Worm (Caenorhabditis elegans) whole organism, mixed stage, embryonic: ENCODE measurements around the gene M28.8.

ENCODE experiments used
- M03D4.4 ChIP-seq: sonication (generic microtip); optimal IDR thresholded peaks from 2 replicates; lab custom pipeline; 2017; ENCODE audit warnings: mild to moderate bottlenecking, missing genetic modification characterization, missing compliant biosample characterization
- bed-3 ChIP-seq: fragments of 200-800 bp; sonication (Bioruptor generic); optimal IDR thresholded peaks from 3 replicates; lab custom pipeline; 2018; ENCODE audit warnings: mild to moderate bottlenecking, missing genetic modification characterization, moderate library complexity, missing compliant biosample characterization
- blmp-1 ChIP-seq: fragments of 150-350 bp; optimal IDR thresholded peaks from 2 replicates; lab custom pipeline; 2014; ENCODE audit warnings: missing biosample characterization, missing genetic modification characterization
- ceh-43 ChIP-seq: fragments of 200-800 bp; sonication (Bioruptor generic); optimal IDR thresholded peaks from 2 replicates; lab custom pipeline; 2018; ENCODE audit warnings: mild to moderate bottlenecking, missing genetic modification characterization, moderate library complexity, missing compliant biosample characterization
- ces-1 ChIP-seq: fragments of 150-350 bp; optimal IDR thresholded peaks from 2 replicates; lab custom pipeline; 2014; ENCODE audit warnings: missing biosample characterization, missing genetic modification reagents, missing genetic modification characterization
- cnd-1 ChIP-seq: fragments of 200-800 bp; sonication (Bioruptor generic); optimal IDR thresholded peaks from 2 replicates; lab custom pipeline; 2018; ENCODE audit warnings: mild to moderate bottlenecking, missing genetic modification characterization, missing compliant biosample characterization
- elt-1 ChIP-seq: sonication (generic microtip); optimal IDR thresholded peaks from 2 replicates; lab custom pipeline; 2017; ENCODE audit warnings: missing genetic modification characterization, mild to moderate bottlenecking, missing compliant biosample characterization, antibody characterized with exemption, moderate library complexity, borderline replicate concordance; ENCODE audit not compliant: insufficient read depth
- elt-3 ChIP-seq: fragments of 150-350 bp; optimal IDR thresholded peaks from 2 replicates; lab custom pipeline; 2014; ENCODE audit warnings: missing biosample characterization, missing genetic modification characterization
- flh-1 ChIP-seq: fragments of 200-800 bp; sonication (Bioruptor generic); optimal IDR thresholded peaks from 2 replicates; lab custom pipeline; 2018; ENCODE audit warnings: mild to moderate bottlenecking, missing genetic modification characterization, moderate library complexity, missing compliant biosample characterization
- ham-2 ChIP-seq: fragments of 200-800 bp; sonication (Bioruptor generic); optimal IDR thresholded peaks from 2 replicates; lab custom pipeline; 2018; ENCODE audit warnings: mild to moderate bottlenecking, missing genetic modification characterization, missing compliant biosample characterization
- hlh-1 ChIP-seq: fragments of 150-350 bp; optimal IDR thresholded peaks from 2 replicates; lab custom pipeline; 2014; ENCODE audit warnings: missing biosample characterization, missing genetic modification reagents, missing genetic modification characterization
- lsy-2 ChIP-seq: fragments of 150-350 bp; optimal IDR thresholded peaks from 2 replicates; lab custom pipeline; 2014; ENCODE audit warnings: missing biosample characterization, missing genetic modification characterization
- mab-5 ChIP-seq: fragments of 150-350 bp; optimal IDR thresholded peaks from 2 replicates; lab custom pipeline; 2014; ENCODE audit warnings: missing biosample characterization, missing genetic modification characterization
- mep-1 ChIP-seq: fragments of 150-350 bp; optimal IDR thresholded peaks from 2 replicates; lab custom pipeline; 2017; ENCODE audit warnings: missing biosample characterization, missing genetic modification reagents, missing genetic modification characterization, inconsistent platforms
- mls-2 ChIP-seq: sonication (generic microtip); optimal IDR thresholded peaks from 2 replicates; lab custom pipeline; 2016; ENCODE audit warnings: mild to moderate bottlenecking, missing genetic modification characterization, moderate library complexity, missing compliant biosample characterization
- nhr-12 ChIP-seq: fragments of 150-350 bp; optimal IDR thresholded peaks from 2 replicates; lab custom pipeline; 2014; ENCODE audit warnings: missing biosample characterization, missing genetic modification characterization
- nhr-2 ChIP-seq: fragments of 150-350 bp; optimal IDR thresholded peaks from 2 replicates; lab custom pipeline; 2014; ENCODE audit warnings: missing biosample characterization, missing genetic modification characterization
- nhr-237 ChIP-seq: fragments of 150-350 bp; optimal IDR thresholded peaks from 2 replicates; lab custom pipeline; 2014; ENCODE audit warnings: missing biosample characterization, missing genetic modification characterization
- nhr-76 ChIP-seq: sonication (generic microtip); optimal IDR thresholded peaks from 2 replicates; lab custom pipeline; 2017; ENCODE audit warnings: missing biosample characterization, missing genetic modification characterization
- pha-4 ChIP-seq: fragments of 150-350 bp; optimal IDR thresholded peaks from 2 replicates; lab custom pipeline; 2018; ENCODE audit warnings: missing biosample characterization, missing genetic modification reagents, missing genetic modification characterization
- sem-2 ChIP-seq: fragments of 200-800 bp; sonication (Bioruptor generic); optimal IDR thresholded peaks from 2 replicates; lab custom pipeline; 2018; ENCODE audit warnings: mild to moderate bottlenecking, missing genetic modification characterization, missing compliant biosample characterization
- snpc-4 ChIP-seq: fragments of 150-350 bp; optimal IDR thresholded peaks from 2 replicates; lab custom pipeline; 2014; ENCODE audit warnings: missing biosample characterization, missing genetic modification characterization
- sptf-1 ChIP-seq: sonication (generic microtip); optimal IDR thresholded peaks from 2 replicates; lab custom pipeline; 2017; ENCODE audit warnings: mild to moderate bottlenecking, missing genetic modification characterization, moderate library complexity, missing compliant biosample characterization
- tbx-8 ChIP-seq: fragments of 200-800 bp; sonication (Bioruptor generic); optimal IDR thresholded peaks from 2 replicates; lab custom pipeline; 2018; ENCODE audit warnings: mild to moderate bottlenecking, missing genetic modification characterization, moderate library complexity, missing compliant biosample characterization
- unc-120 ChIP-seq: sonication (generic microtip); optimal IDR thresholded peaks from 2 replicates; lab custom pipeline; 2017; ENCODE audit warnings: missing genetic modification characterization, missing compliant biosample characterization; ENCODE audit not compliant: poor library complexity, severe bottlenecking
- zip-8 ChIP-seq: fragments of 150-350 bp; optimal IDR thresholded peaks from 2 replicates; lab custom pipeline; 2014; ENCODE audit warnings: missing biosample characterization, missing genetic modification characterization
- ztf-11 ChIP-seq: fragments of 150-350 bp; optimal IDR thresholded peaks from 2 replicates; lab custom pipeline; 2014; ENCODE audit warnings: missing biosample characterization, missing genetic modification characterization

Gene M28.8

DNA sequence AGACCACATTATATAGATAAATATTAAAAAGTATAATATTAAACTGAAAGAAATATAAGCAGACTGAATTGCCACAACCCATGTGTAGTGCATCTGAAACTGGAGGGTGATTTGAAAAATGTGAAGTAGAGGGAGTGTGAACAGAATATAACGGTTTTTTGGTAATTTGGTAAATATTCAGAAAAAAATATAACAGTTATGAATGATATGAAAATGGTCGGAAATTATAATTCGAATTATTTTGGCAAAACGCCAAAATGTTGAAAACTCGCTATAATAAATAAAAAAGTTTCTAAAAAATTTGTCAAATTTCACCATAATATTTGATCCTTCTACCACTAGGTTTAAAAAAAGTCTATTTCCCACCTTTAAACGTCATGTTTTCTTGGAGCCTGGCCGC lies 25.9 kb upstream of the M28.8 start, which contains the start of gene srv-2:
Gene srv-2 (minus strand): TSS at position 101 of the 400 bp plus-strand sequence.
- no peak for TF ChIP-seq mep-1 (tag; lab: Kevin White, UChicago)
- no peak for TF ChIP-seq sem-2 (GFP tag; lab: Kevin White, UChicago)
- no peak for TF ChIP-seq flh-1 (GFP tag; lab: Kevin White, UChicago)
- TF ChIP-seq hlh-1 = no peak
- no peak for TF ChIP-seq mls-2 (tag; lab: Kevin White, UChicago)
- no peak for TF ChIP-seq ceh-43 (GFP tag; lab: Kevin White, UChicago)
- no peak for TF ChIP-seq zip-8 (tag; lab: Kevin White, UChicago)
- TF ChIP-seq M03D4.4 (tag; lab: Kevin White, UChicago) = no peak
- no peak for TF ChIP-seq sptf-1
- TF ChIP-seq mab-5 = no peak
- TF ChIP-seq snpc-4 (tag; lab: Kevin White, UChicago) = no peak
- no peak for TF ChIP-seq pha-4

DNA sequence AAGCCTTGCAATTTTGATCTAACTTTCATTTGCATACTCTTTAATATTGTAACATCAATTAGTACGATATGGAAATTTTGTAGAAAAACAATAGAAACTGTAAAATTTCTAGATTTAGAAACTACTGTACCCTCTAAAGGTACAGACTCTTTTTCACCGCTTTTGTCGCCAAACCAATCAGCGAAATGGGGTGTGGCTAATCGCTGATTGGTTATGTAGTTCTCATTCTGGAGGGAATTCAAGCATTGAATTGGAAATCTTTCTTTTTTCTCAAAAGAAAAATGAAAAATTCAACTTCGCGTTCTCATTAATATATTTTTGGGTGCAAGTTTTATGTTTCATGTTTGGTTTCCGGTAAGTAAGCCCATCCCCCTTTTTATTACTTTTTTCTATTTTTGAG lies 24.5 kb upstream of the M28.8 start:
- no peak for TF ChIP-seq hlh-1
- no peak for TF ChIP-seq elt-3
- TF ChIP-seq bed-3 (GFP tag; lab: Kevin White, UChicago) = no peak
- TF ChIP-seq tbx-8 (GFP tag; lab: Kevin White, UChicago) = no peak
- no peak for TF ChIP-seq sptf-1
- TF ChIP-seq mls-2 (tag; lab: Kevin White, UChicago) = no peak
- TF ChIP-seq blmp-1 (tag; lab: Kevin White, UChicago) = no peak
- TF ChIP-seq flh-1 (GFP tag; lab: Kevin White, UChicago) = no peak
- no peak for TF ChIP-seq ces-1 (GFP tag; lab: Kevin White, UChicago)
- TF ChIP-seq cnd-1 (tag; lab: Kevin White, UChicago) = no peak
- TF ChIP-seq sem-2 (GFP tag; lab: Kevin White, UChicago) = no peak

DNA sequence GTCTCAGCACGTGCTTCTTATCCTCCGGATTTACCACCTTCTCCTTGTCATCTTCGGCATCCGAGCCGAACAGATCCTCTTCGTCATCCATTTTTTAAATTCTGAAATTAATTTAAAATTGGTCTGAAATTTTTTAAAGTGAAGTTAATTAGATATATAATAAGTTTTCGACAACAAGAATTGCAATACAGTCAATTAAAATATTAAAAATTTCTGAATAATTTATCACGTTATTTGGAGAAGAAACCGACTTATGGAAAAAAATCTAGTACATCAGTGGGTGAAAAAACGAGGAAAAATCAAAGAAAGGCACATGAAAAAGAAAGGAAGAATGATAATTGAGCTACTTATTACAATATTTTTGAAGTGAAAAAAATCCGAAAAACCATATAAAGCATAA lies 22.6 kb upstream of the M28.8 start, which contains the start of gene taf-13:
Gene taf-13 (minus strand): TSS at position 101 of the 400 bp plus-strand sequence.
- no peak for TF ChIP-seq lsy-2 (tag; lab: Kevin White, UChicago)
- TF ChIP-seq tbx-8 (GFP tag; lab: Kevin White, UChicago) = no peak

DNA sequence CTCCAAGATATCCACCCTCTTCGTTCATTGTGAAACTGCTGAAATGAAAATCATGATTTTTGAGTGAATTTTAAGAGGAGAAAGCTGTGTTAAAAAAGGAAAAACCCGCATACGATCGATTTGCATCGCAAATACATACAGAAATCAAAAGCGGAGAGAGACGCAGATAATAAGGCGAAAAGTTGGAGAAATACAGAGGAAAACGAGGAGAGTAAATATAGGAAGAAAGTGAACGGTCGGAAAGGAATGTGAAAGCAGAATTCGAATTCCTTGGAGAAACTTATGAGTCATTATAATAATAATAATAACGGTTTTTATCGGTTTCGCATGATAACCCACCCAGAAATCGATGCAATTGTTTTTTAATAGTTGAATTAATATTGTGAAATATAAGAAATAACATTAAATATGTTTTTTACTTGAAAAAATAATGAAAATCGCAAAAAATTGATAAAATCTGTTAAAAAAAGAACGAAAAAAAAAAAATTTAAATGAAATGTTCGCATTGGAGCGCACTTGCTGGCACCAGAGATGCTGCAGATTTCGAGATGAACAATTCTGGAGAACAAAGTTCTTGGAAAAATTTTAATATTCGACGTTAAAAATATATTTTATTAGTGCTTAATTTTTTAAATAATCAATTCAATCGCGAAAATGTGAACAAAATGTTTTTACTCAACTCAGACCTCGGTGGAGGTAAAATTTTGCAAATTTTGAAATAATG lies 20.7 kb upstream of the M28.8 start, which contains the start of gene ccm-3:
Gene ccm-3 (minus strand): TSS at position 38 of the 724 bp plus-strand sequence.
- TF ChIP-seq blmp-1 (tag; lab: Kevin White, UChicago) (peak; percentile 81), pha-4 (peak; percentile 25), ces-1 (GFP tag; lab: Kevin White, UChicago) (peak; percentile 56), cnd-1 (tag; lab: Kevin White, UChicago) (no peak)

DNA sequence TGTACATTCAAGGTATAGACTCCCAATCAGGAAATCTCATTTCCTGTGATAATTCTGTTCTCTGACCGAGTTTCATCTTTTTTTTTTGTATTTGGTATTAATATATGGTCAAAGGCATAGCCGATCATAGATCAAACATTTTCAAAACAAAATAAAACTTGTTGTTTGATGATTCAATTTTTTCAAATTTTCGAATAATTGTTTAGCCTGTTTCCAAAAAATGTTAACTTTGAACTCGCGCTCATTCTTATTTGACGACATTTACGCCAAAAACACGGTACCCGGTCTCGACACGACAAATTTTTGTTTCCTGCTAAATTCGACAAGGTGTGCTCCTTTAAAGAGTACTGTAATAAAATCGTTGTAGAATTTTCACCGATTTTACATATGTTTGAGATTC lies 19.2 kb upstream of the M28.8 start:
- TF ChIP-seq nhr-12 (tag; lab: Kevin White, UChicago) (no peak), elt-1 (tag; lab: Kevin White, UChicago) (no peak), bed-3 (GFP tag; lab: Kevin White, UChicago) (no peak), mls-2 (tag; lab: Kevin White, UChicago) (no peak), nhr-237 (no peak), unc-120 (no peak), flh-1 (GFP tag; lab: Kevin White, UChicago) (no peak), pha-4 (no peak)

DNA sequence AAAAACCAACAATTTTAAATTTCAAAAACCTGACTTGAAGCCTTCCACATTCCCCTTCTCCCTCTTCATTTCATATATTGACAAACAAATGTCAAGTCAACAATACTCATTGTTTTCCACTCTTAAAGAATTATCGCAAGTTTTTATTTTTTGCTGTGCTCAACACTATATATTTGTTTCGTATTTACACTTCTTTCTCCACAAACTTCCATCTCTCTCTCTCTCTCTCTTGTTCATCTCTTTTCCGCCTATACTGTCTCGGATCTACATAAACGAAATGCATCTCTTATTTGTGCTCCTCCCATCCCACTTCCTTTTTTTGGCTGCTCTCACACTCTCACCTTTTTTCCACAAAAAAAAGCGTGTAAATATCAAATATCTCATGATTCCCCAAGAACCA lies 15.3 kb upstream of the M28.8 start, which contains the start of gene C14A4.12:
Gene C14A4.12 (plus strand): TSS at position 301 of the 400 bp plus-strand sequence.
- no peak for TF ChIP-seq nhr-2
- TF ChIP-seq pha-4 = peak; percentile 14

DNA sequence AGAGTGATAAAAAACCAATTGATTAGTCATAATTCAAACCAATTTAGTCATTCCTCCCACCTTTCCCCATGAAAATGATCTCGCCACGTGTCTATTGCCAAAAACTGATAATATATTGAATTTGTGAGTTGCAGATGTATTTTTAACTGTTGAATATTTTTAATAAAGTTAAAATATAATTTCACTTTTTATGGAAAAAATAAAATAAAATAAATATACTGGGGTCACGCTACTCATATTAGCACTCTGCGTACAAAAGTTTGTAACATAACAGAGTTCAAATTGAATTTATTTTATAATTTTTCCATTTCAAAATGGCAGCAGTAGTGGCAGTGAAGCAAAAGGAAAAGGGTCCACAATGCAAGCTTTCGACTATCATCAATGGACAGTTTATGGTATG lies 9.9 kb upstream of the M28.8 start, which contains the start of gene C14A4.13:
Gene C14A4.13 (plus strand): TSS at position 301 of the 400 bp plus-strand sequence.
- TF ChIP-seq ztf-11 (tag; lab: Kevin White, UChicago) (no peak), nhr-237 (no peak), snpc-4 (tag; lab: Kevin White, UChicago) (no peak), pha-4 (no peak), mep-1 (tag; lab: Kevin White, UChicago) (no peak), tbx-8 (GFP tag; lab: Kevin White, UChicago) (no peak), ham-2 (GFP tag; lab: Kevin White, UChicago) (no peak), lsy-2 (tag; lab: Kevin White, UChicago) (no peak), mab-5 (no peak), hlh-1 (no peak), nhr-2 (no peak), nhr-76 (tag; lab: Kevin White, UChicago) (no peak)
